Fruit fly (Drosophila melanogaster) ovary, adult (tissue): ENCODE results near the gene TTLL15.

Source experiments
- CG17801 ChIP-seq: fragments of 200-800 bp; optimal IDR thresholded peaks from 2 replicates; lab custom pipeline; 2019; ENCODE audit warnings: missing biosample characterization, mild to moderate bottlenecking, missing genetic modification characterization, moderate library complexity; ENCODE audit not compliant: partially characterized antibody

TTLL15 gene

dm6 chr3R:10829746-10830145 lies 14.7 kb downstream of the TTLL15 start:
- TF ChIP-seq CG17801: no peak

DNA sequence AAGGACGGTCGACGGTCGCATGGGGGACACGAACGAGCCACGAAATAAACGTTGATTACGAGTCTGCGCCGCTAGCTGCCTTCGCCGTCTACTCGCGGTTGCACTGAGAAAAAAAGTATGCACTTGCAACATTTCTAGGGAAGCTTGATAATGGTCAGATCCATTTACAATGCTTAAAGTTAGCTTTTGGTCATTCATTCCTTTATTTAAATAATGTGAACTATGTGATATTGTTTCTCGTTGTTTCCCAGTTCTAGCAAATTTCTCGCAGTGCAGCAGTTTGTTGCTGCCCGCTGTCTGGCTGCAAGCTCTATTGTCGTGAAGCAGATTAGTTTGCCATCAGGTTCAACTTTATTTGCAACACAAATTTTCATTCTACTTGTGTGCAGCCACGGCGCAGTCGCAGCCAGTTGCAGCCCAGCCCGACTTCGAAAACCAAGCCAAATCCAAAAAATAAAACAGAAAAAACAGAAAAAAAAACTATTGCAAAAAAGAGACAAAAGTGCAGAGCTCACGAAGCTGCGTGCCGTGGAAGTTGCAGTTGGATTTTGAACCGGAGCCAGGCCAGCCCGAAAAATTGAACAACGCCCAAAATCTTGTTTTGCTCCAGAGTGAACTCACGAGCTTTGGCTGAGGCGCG lies 17.6 kb downstream of the TTLL15 start:
- no peak for TF ChIP-seq CG17801

dm6 chr3R:10834893-10835292 lies 19.8 kb downstream of the TTLL15 start:
- TF ChIP-seq CG17801: no peak

dm6 chr3R:10836924-10837323 lies 21.8 kb downstream of the TTLL15 start:
- no peak for TF ChIP-seq CG17801

DNA sequence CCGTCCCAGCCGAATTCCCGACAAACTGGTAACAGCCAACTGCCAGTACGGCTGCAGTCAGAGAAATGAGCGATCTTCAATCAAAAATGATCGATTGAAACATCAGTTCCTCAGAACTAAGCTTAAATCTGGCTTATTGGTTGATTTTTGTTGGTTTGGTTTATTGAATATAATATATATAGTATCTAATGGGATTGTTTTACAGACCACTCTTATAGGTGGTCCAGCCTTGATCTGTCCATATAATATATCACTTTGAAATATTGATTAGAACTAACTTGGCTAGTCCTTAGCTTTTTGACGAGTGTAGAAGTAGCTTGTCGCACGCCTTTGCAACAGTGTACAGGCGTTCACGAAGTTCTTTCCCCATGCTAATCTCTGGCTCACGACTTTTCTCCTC lies 27.3 kb downstream of the TTLL15 start:
- TF ChIP-seq CG17801: no peak

DNA sequence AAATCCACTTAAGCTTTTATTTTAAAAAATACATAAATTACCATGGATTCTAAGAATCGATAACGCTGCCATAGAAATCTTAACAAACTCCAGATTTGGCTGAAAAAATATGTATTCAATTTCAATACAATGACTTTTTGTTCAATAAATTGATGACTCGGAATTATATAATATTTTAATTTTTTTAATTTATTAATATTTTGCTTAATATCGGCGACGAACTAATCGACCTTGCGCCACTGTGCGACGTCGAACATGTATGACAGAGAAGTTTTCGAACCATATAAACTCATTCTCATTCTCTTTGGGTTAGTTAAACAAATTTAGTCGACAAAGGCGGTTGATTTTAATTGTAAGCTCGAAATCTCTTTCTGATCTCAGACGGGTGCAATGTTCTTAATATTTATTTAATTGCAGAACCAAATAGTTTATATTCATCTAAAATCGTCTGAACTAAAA lies 34.5 kb downstream of the TTLL15 start, which contains the start of gene CG42394:
CG42394 (plus strand) TSS at position 311 of the 459 bp plus-strand sequence.
- peak; percentile 84 for TF ChIP-seq CG17801

dm6 chr3R:10850636-10851035 lies 35.5 kb downstream of the TTLL15 start:
- no peak for TF ChIP-seq CG17801

- no peak for TF ChIP-seq CG17801
Measured at dm6 chr3R:10852232-10852774, 37.2 kb downstream of the TTLL15 start, which contains the start of gene CG4565. Gene CG4565, plus strand, starts transcription at chr3R:10852724.

dm6 chr3R:10854243-10854874 lies 39.3 kb downstream of the TTLL15 start, which contains the start of the genes CG6567 and CG4511:
Gene CG6567, minus strand, starts transcription at chr3R:10854451.
Gene CG4511, plus strand, starts transcription at chr3R:10854501.
- peak; percentile 4 for TF ChIP-seq CG17801

DNA sequence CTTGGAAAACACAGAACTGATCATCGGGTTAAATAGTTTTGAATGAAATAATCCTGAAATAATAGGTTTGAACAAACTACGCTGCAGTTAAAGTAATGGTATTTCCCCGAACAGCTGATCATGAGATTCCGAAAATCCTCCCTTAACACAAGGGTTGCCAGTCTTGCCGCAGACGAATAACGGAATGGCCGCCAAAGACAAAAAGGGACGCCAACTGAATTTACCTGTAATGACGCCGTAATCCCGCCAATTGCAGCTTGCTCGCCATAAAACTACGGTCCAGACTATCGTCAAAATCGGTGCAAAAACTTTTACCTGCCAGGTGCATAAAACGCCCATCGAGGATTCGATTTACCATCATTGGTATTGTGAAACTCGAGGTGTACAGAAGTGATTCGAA lies 41.5 kb downstream of the TTLL15 start, which contains the start of gene CG4570:
CG4570 (plus strand) TSS at position 190 of the 400 bp plus-strand sequence.
- no peak for TF ChIP-seq CG17801

- TF ChIP-seq CG17801: no peak
Measured at dm6 chr3R:10859713-10860112, 44.6 kb downstream of the TTLL15 start, which contains the start of gene CG14694. Gene CG14694, minus strand, starts transcription at chr3R:10859813.

DNA sequence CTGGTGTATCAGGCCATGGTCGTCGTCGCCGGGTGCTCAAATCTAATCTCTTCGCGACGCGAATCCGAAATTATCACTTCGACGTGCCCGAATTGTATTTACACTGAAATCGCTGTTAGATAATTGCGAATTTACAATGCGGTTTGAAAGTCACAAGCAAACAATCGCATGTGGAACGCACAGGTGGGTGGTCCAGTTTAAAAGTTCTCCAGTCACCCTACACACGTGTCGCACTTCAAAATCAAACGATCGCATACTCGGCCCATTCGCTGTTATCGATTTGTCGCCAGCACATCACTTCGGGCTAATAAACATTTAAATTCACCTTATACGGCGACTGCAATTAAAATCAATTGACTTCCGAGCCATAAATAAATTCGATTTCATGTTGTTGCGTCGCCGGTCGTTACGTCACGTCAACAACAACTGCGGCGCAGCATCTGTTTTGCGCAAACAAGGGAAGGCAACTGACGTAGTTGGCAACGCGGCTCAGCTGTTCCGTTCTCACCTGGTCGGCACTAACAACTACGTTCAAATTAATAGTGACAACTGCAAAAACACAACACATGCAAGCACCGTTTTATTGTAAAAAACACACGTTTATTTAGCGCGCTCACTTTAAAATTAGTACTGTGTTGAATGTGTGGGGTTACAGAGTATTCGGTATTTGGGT lies 47.8 kb downstream of the TTLL15 start, which contains the start of gene CG6574:
CG6574 (minus strand) TSS at position 216 of the 673 bp plus-strand sequence.
- TF ChIP-seq CG17801: peak; percentile 25

DNA sequence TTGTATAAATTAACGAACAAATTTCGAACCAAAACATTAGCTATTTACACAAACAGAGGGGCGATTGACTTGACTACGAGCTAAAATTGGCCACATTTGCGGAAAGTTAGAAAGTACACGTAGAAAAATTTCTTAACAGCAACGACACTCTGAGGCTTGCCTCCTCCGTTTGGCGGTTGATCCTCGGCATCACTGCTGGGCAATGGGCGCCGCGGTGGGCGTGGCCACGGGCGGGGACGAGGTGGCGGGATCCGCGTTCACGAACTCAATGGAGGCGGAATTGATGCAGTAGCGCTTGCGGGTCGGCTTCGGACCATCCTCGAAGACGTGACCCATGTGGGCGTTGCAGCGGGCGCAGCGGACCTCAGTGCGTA lies 48.3 kb downstream of the TTLL15 start:
- no peak for TF ChIP-seq CG17801

- peak; percentile 4 for TF ChIP-seq CG17801
Measured at dm6 chr3R:10863956-10864355, 48.9 kb downstream of the TTLL15 start.
